Worm (Caenorhabditis elegans) whole organism, mixed stage, embryonic: ENCODE data around the gene Y39A1A.22.

ENCODE experiments used
- ceh-39 ChIP-seq: fragments of 150-350 bp; optimal IDR thresholded peaks from 2 replicates; lab custom pipeline; 2014; ENCODE audit warnings: missing biosample characterization, missing genetic modification characterization
- ceh-43 ChIP-seq: fragments of 200-800 bp; sonication (Bioruptor generic); optimal IDR thresholded peaks from 2 replicates; lab custom pipeline; 2018; ENCODE audit warnings: mild to moderate bottlenecking, missing genetic modification characterization, moderate library complexity, missing compliant biosample characterization
- flh-1 ChIP-seq: fragments of 200-800 bp; sonication (Bioruptor generic); optimal IDR thresholded peaks from 2 replicates; lab custom pipeline; 2018; ENCODE audit warnings: mild to moderate bottlenecking, missing genetic modification characterization, moderate library complexity, missing compliant biosample characterization
- mab-5 ChIP-seq: fragments of 150-350 bp; optimal IDR thresholded peaks from 2 replicates; lab custom pipeline; 2014; ENCODE audit warnings: missing biosample characterization, missing genetic modification characterization
- nhr-12 ChIP-seq: fragments of 150-350 bp; optimal IDR thresholded peaks from 2 replicates; lab custom pipeline; 2014; ENCODE audit warnings: missing biosample characterization, missing genetic modification characterization
- nhr-76 ChIP-seq: sonication (generic microtip); optimal IDR thresholded peaks from 2 replicates; lab custom pipeline; 2017; ENCODE audit warnings: missing biosample characterization, missing genetic modification characterization
- pha-4 ChIP-seq: fragments of 150-350 bp; optimal IDR thresholded peaks from 2 replicates; lab custom pipeline; 2018; ENCODE audit warnings: missing biosample characterization, missing genetic modification reagents, missing genetic modification characterization
- snpc-4 ChIP-seq: fragments of 150-350 bp; optimal IDR thresholded peaks from 2 replicates; lab custom pipeline; 2014; ENCODE audit warnings: missing biosample characterization, missing genetic modification characterization

- TF ChIP-seq mab-5 (tag; lab: Kevin White, UChicago) (no peak), pha-4 (tag; lab: Kevin White, UChicago) (no peak), flh-1 (GFP tag; lab: Kevin White, UChicago) (no peak), ceh-39 (no peak), snpc-4 (tag; lab: Kevin White, UChicago) (no peak), nhr-12 (no peak), nhr-76 (no peak), ceh-43 (GFP tag; lab: Kevin White, UChicago) (no peak)
Observed at ce11 chrIII:10706481-10706880, 347 bp downstream of the Y39A1A.22 start.
